Worm (Caenorhabditis elegans) whole organism, young adult: ENCODE results near the gene mdt-10.

Experiments
- B0336.3 ChIP-seq: fragments of 200-800 bp; sonication (Bioruptor generic); IDR thresholded peaks from 2 replicates; pipeline ENCODE4 v1.3.6; 2022; ENCODE audit warnings: missing genetic modification characterization, missing compliant biosample characterization
- C17E4.6 ChIP-seq: fragments of 200-800 bp; sonication (Bioruptor generic); IDR thresholded peaks from 2 replicates; pipeline ENCODE4 v1.3.6; 2022; ENCODE audit warnings: missing genetic modification reagents, missing genetic modification characterization, missing compliant biosample characterization
- D2030.7 ChIP-seq: fragments of 200-800 bp; sonication (Bioruptor generic); IDR thresholded peaks from 2 replicates; pipeline ENCODE4 v1.3.6; 2022; ENCODE audit warnings: missing genetic modification reagents, missing genetic modification characterization, missing compliant biosample characterization
- F10E7.11 ChIP-seq: sonication (generic microtip); optimal IDR thresholded peaks from 2 replicates; lab custom pipeline; 2017; ENCODE audit warnings: mild to moderate bottlenecking, missing genetic modification characterization, moderate library complexity, missing compliant biosample characterization
- F33H1.4 ChIP-seq: fragments of 200-800 bp; sonication (Bioruptor generic); IDR thresholded peaks from 2 replicates; pipeline ENCODE4 v1.3.6; 2022; ENCODE audit warnings: missing genetic modification reagents, missing genetic modification characterization, missing compliant biosample characterization
- T07F8.4 ChIP-seq: sonication (generic microtip); optimal IDR thresholded peaks from 2 replicates; lab custom pipeline; 2016; ENCODE audit warnings: mild to moderate bottlenecking, missing genetic modification characterization, moderate library complexity, missing compliant biosample characterization
- T26A5.8 ChIP-seq: sonication (generic microtip); optimal IDR thresholded peaks from 2 replicates; lab custom pipeline; 2016; ENCODE audit warnings: missing genetic modification characterization, missing compliant biosample characterization
- Y53G8AR.9 ChIP-seq: fragments of 200-800 bp; sonication (Bioruptor generic); conservative IDR thresholded peaks from 2 replicates; pipeline ENCODE4 v1.3.6; 2022; ENCODE audit warnings: missing genetic modification reagents, missing genetic modification characterization, missing compliant biosample characterization
- Y67H2A.10 ChIP-seq: fragments of 200-800 bp; sonication (Bioruptor generic); conservative IDR thresholded peaks from 2 replicates; pipeline ENCODE4 v1.3.6; 2022; ENCODE audit warnings: missing genetic modification reagents, missing genetic modification characterization, missing compliant biosample characterization
- Y79H2A.3 ChIP-seq: fragments of 200-800 bp; sonication (Bioruptor generic); conservative IDR thresholded peaks from 2 replicates; pipeline ENCODE4 v1.3.6; 2022; ENCODE audit warnings: missing genetic modification reagents, missing genetic modification characterization, missing compliant biosample characterization
- ama-1 ChIP-seq, 3 experiments: fragments of 150-350 bp in 1 of 3; sonication (generic microtip) in 2 of 3; optimal IDR thresholded peaks; 2 replicates each; lab custom pipeline; 2014 to 2018; ENCODE audit warnings: missing biosample characterization in 2 of 3, missing genetic modification characterization in 2 of 3, missing genetic modification reagents in 2 of 3
- aptf-2 ChIP-seq: fragments of 200-800 bp; sonication (Bioruptor generic); conservative IDR thresholded peaks from 2 replicates; pipeline ENCODE4 v1.3.6; 2022; ENCODE audit warnings: missing genetic modification reagents, missing genetic modification characterization, missing compliant biosample characterization
- atf-7 ChIP-seq: sonication (generic microtip); optimal IDR thresholded peaks from 2 replicates; lab custom pipeline; 2017; ENCODE audit warnings: mild to moderate bottlenecking, missing genetic modification characterization, missing compliant biosample characterization
- athp-1 ChIP-seq: sonication (generic microtip); optimal IDR thresholded peaks from 2 replicates; lab custom pipeline; 2017; ENCODE audit warnings: mild to moderate bottlenecking, missing genetic modification characterization, missing compliant biosample characterization
- attf-6 ChIP-seq: fragments of 200-800 bp; sonication (Bioruptor generic); IDR thresholded peaks from 2 replicates; pipeline ENCODE4 v1.3.6; 2022; ENCODE audit warnings: missing genetic modification reagents, missing genetic modification characterization, missing compliant biosample characterization
- cebp-1 ChIP-seq, 2 experiments: fragments of 200-800 bp in 1 of 2; sonication (Bioruptor generic) in 1 of 2; sonication (generic microtip) in 1 of 2; IDR thresholded peaks in 1 of 2; optimal IDR thresholded peaks in 1 of 2; 2 replicates each; pipeline versions ENCODE4 v1.3.6 to Lab custom; 2017 to 2022; ENCODE audit warnings: missing compliant biosample characterization in 2 of 2, missing genetic modification characterization in 2 of 2, mild to moderate bottlenecking in 1 of 2, missing genetic modification reagents in 1 of 2, moderate library complexity in 1 of 2
- ceh-100 ChIP-seq: fragments of 200-800 bp; sonication (Bioruptor generic); IDR thresholded peaks from 2 replicates; pipeline ENCODE4 v1.3.6; 2022; ENCODE audit warnings: missing genetic modification reagents, missing genetic modification characterization, missing compliant biosample characterization
- ceh-91 ChIP-seq: fragments of 200-800 bp; sonication (Bioruptor generic); IDR thresholded peaks from 2 replicates; pipeline ENCODE4 v1.3.6; 2022; ENCODE audit warnings: missing genetic modification reagents, missing genetic modification characterization, missing compliant biosample characterization
- chd-7 ChIP-seq: sonication (generic microtip); optimal IDR thresholded peaks from 2 replicates; lab custom pipeline; 2016; ENCODE audit warnings: mild to moderate bottlenecking, missing genetic modification characterization, moderate library complexity, missing compliant biosample characterization
- die-1 ChIP-seq: sonication (generic microtip); optimal IDR thresholded peaks from 2 replicates; lab custom pipeline; 2016; ENCODE audit warnings: missing genotype, mild to moderate bottlenecking, missing genetic modification characterization, missing compliant biosample characterization
- efl-1 ChIP-seq: fragments of 150-350 bp; optimal IDR thresholded peaks from 2 replicates; lab custom pipeline; 2014; ENCODE audit warnings: missing biosample characterization, missing genetic modification reagents, missing genetic modification characterization
- egrh-3 ChIP-seq: fragments of 200-800 bp; sonication (Bioruptor generic); IDR thresholded peaks from 2 replicates; pipeline ENCODE4 v1.3.6; 2022; ENCODE audit warnings: missing genetic modification reagents, missing genetic modification characterization, missing compliant biosample characterization
- him-1 ChIP-seq: sonication (generic microtip); optimal IDR thresholded peaks from 2 replicates; lab custom pipeline; 2016; ENCODE audit warnings: missing genotype, missing genetic modification reagents, missing genetic modification characterization, missing compliant biosample characterization
- hmg-1.2 ChIP-seq: fragments of 200-800 bp; sonication (Bioruptor generic); IDR thresholded peaks from 2 replicates; pipeline ENCODE4 v1.3.6; 2022; ENCODE audit warnings: missing genetic modification reagents, missing genetic modification characterization, missing compliant biosample characterization
- hmg-20 ChIP-seq: fragments of 200-800 bp; sonication (Bioruptor generic); IDR thresholded peaks from 2 replicates; pipeline ENCODE4 v1.3.6; 2022; ENCODE audit warnings: missing genetic modification reagents, missing genetic modification characterization, missing compliant biosample characterization
- hrde-1 ChIP-seq: sonication (generic microtip); optimal IDR thresholded peaks from 2 replicates; lab custom pipeline; 2016; ENCODE audit warnings: missing genetic modification characterization, mild to moderate bottlenecking, missing compliant biosample characterization, moderate library complexity, missing genotype, missing genetic modification reagents, borderline replicate concordance
- hsf-1 ChIP-seq: fragments of 200-800 bp; sonication (Bioruptor generic); IDR thresholded peaks from 2 replicates; pipeline ENCODE4 v1.3.6; 2022; ENCODE audit warnings: missing genetic modification reagents, missing genetic modification characterization, missing compliant biosample characterization
- lag-1 ChIP-seq: fragments of 200-800 bp; sonication (Bioruptor generic); IDR thresholded peaks from 2 replicates; pipeline ENCODE4 v1.3.6; 2022; ENCODE audit warnings: missing genetic modification reagents, missing genetic modification characterization, missing compliant biosample characterization
- lin-54 ChIP-seq: fragments of 200-800 bp; sonication (Bioruptor generic); optimal IDR thresholded peaks from 2 replicates; lab custom pipeline; 2018; ENCODE audit warnings: mild to moderate bottlenecking, missing genetic modification characterization, missing compliant biosample characterization
- lsl-1 ChIP-seq: fragments of 200-800 bp; sonication (Bioruptor generic); optimal IDR thresholded peaks from 2 replicates; lab custom pipeline; 2018; ENCODE audit warnings: mild to moderate bottlenecking, missing genetic modification characterization, moderate library complexity, missing compliant biosample characterization
- madf-3 ChIP-seq: fragments of 200-800 bp; sonication (Bioruptor generic); IDR thresholded peaks from 2 replicates; pipeline ENCODE4 v1.3.6; 2022; ENCODE audit warnings: missing genetic modification reagents, missing genetic modification characterization, missing compliant biosample characterization
- madf-6 ChIP-seq: fragments of 200-800 bp; sonication (Bioruptor generic); IDR thresholded peaks from 2 replicates; pipeline ENCODE4 v1.3.6; 2022; ENCODE audit warnings: missing genetic modification reagents, missing genetic modification characterization, missing compliant biosample characterization
- mcd-1 ChIP-seq: fragments of 200-800 bp; sonication (Bioruptor generic); IDR thresholded peaks from 2 replicates; pipeline ENCODE4 v1.3.6; 2022; ENCODE audit warnings: missing genetic modification reagents, missing genetic modification characterization, missing compliant biosample characterization
- nfya-2 ChIP-seq: fragments of 200-800 bp; sonication (Bioruptor generic); IDR thresholded peaks from 2 replicates; pipeline ENCODE4 v1.3.6; 2022; ENCODE audit warnings: missing genetic modification reagents, missing genetic modification characterization, missing compliant biosample characterization
- zfh-2 ChIP-seq: fragments of 200-800 bp; sonication (Bioruptor generic); conservative IDR thresholded peaks from 2 replicates; pipeline ENCODE4 v1.3.6; 2022; ENCODE audit warnings: missing genetic modification reagents, missing genetic modification characterization, missing compliant biosample characterization
- ztf-28 ChIP-seq: fragments of 200-800 bp; sonication (Bioruptor generic); IDR thresholded peaks from 2 replicates; pipeline ENCODE4 v1.3.6; 2022; ENCODE audit warnings: missing genetic modification reagents, missing genetic modification characterization, missing compliant biosample characterization

Gene mdt-10

DNA sequence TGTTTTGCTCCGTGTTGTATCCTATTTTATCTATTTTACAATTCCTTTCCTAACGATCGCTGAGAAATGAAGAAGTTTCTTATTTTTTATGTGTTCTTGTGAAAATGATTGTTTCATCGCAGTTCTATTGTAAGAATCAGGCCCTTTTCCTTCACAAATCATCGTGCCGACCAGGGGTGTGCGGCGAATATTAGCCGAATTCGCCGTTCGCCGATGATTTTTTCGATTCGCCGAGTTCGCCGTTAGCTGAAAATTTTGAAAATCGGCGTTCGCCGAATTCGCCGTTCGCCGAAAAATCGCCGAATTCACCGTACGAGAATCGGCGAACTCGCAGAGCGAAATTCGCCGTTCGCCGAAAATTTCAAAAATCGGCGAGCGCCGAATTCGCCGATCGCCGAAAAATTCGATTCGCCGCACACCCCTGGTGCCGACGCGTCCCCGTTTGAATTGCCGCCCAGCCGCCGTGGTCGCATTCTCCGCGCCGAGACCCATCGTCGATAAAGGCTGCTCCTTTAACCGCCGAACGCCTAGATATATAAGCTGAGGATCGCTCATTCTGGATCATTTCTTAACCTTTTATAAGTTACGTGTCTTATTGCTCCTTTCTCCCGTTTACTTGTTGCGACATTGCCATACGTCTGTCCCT is 8.8 kb upstream of the mdt-10 start:
- TF ChIP-seq attf-6 (GFP tag; lab: Robert Waterston, UW), result no peak
- TF ChIP-seq lag-1, result no peak
- peak; percentile 13 for TF ChIP-seq lsl-1
- no peak for TF ChIP-seq hrde-1 (tag; lab: Kevin White, UChicago)
- peak; percentile 50 for TF ChIP-seq B0336.3 (GFP tag; lab: Robert Waterston, UW)
- TF ChIP-seq egrh-3 (GFP tag; lab: Robert Waterston, UW), result peak; percentile 79; the same call in 1 of the 2 replicates
- no peak for TF ChIP-seq hmg-20 (GFP tag; lab: Robert Waterston, UW)
- TF ChIP-seq ceh-100 (GFP tag; lab: Robert Waterston, UW), result 0 out of 2 replicates have a peak, but pooled peaks have one; percentile 10
- TF ChIP-seq aptf-2, result no peak
- 0 out of 2 replicates have a peak, but pooled peaks have one; percentile 58 for TF ChIP-seq Y53G8AR.9 (GFP tag; lab: Robert Waterston, UW)
- TF ChIP-seq cebp-1 (GFP tag; IDR thresholded peaks at IDR 0.05; lab: Robert Waterston, UW), result no peak
- peak; percentile 8 for TF ChIP-seq cebp-1 (tag; optimal IDR thresholded peaks at IDR 0.05; lab: Kevin White, UChicago)
- TF ChIP-seq die-1 (tag; lab: Kevin White, UChicago), result peak; percentile 9
- peak; percentile 90 for TF ChIP-seq zfh-2 (GFP tag; lab: Robert Waterston, UW)
- TF ChIP-seq T26A5.8 (tag; lab: Kevin White, UChicago), result no peak
- peak; percentile 59 for TF ChIP-seq hsf-1
- no peak for TF ChIP-seq atf-7 (tag; lab: Kevin White, UChicago)
- no peak for TF ChIP-seq F10E7.11 (tag; lab: Kevin White, UChicago)
- TF ChIP-seq ceh-91 (GFP tag; lab: Robert Waterston, UW), result peak; percentile 37; the same call in 1 of the 2 replicates
- TF ChIP-seq Y79H2A.3, result 0 out of 2 replicates have a peak, but pooled peaks have one; percentile 25
- TF ChIP-seq chd-7 (tag; lab: Kevin White, UChicago), result peak; percentile 21
- 0 out of 2 replicates have a peak, but pooled peaks have one; percentile 17 for TF ChIP-seq hmg-1.2 (GFP tag; lab: Robert Waterston, UW)
- TF ChIP-seq ama-1 (optimal IDR thresholded peaks at IDR 0.05; lab: Kevin White, UChicago), result no peak
- TF ChIP-seq ama-1 (GFP tag; optimal IDR thresholded peaks at IDR 0.05; lab: Kevin White, UChicago), result no peak
- TF ChIP-seq madf-3 (GFP tag; lab: Robert Waterston, UW), result no peak
- TF ChIP-seq T07F8.4 (tag; lab: Kevin White, UChicago), result no peak
- TF ChIP-seq athp-1 (tag; lab: Kevin White, UChicago), result peak; percentile 25
- TF ChIP-seq nfya-2 (GFP tag; lab: Robert Waterston, UW), result no peak
- TF ChIP-seq D2030.7 (GFP tag; lab: Robert Waterston, UW), result 0 out of 2 replicates have a peak, but pooled peaks have one; percentile 34
- TF ChIP-seq madf-6 (GFP tag; lab: Robert Waterston, UW), result peak; percentile 33; the same call in 1 of the 2 replicates
- TF ChIP-seq C17E4.6 (GFP tag; lab: Robert Waterston, UW), result 0 out of 2 replicates have a peak, but pooled peaks have one; percentile 40
- 0 out of 2 replicates have a peak, but pooled peaks have one; percentile 6 for TF ChIP-seq ztf-28 (GFP tag; lab: Robert Waterston, UW)
- peak; percentile 71 for TF ChIP-seq F33H1.4 (GFP tag; lab: Robert Waterston, UW)
- TF ChIP-seq Y67H2A.10 (GFP tag; lab: Robert Waterston, UW), result 0 out of 2 replicates have a peak, but pooled peaks have one; percentile 11
- TF ChIP-seq lin-54, result peak; percentile 75
- peak; percentile 39 for TF ChIP-seq mcd-1
- TF ChIP-seq him-1 (tag; lab: Kevin White, UChicago), result peak; percentile 41
- TF ChIP-seq efl-1 (GFP tag; lab: Kevin White, UChicago), result peak; percentile 59
